Worm (Caenorhabditis elegans) whole organism, L2 larva: ENCODE measurements around the gene C10G8.3.
A peak's percentile ranks its signal among the peaks of the same experiment; 100 is the strongest.

ENCODE experiments used
- C34F6.9 ChIP-seq: fragments of 150-350 bp; optimal IDR thresholded peaks from 2 replicates; lab custom pipeline; 2014; ENCODE audit warnings: missing biosample characterization, missing genetic modification characterization
- F13H6.1 ChIP-seq: sonication (generic microtip); optimal IDR thresholded peaks from 2 replicates; lab custom pipeline; 2016; ENCODE audit warnings: missing genetic modification characterization, missing compliant biosample characterization
- R02D3.7 ChIP-seq: fragments of 150-350 bp; optimal IDR thresholded peaks from 2 replicates; lab custom pipeline; 2014; ENCODE audit warnings: missing biosample characterization, missing genetic modification characterization
- Y55F3AM.14 ChIP-seq: fragments of 200-800 bp; sonication (Bioruptor generic); optimal IDR thresholded peaks from 2 replicates; lab custom pipeline; 2018; ENCODE audit warnings: mild to moderate bottlenecking, missing genetic modification characterization, missing compliant biosample characterization
- ZK546.5 ChIP-seq: sonication (generic microtip); optimal IDR thresholded peaks from 2 replicates; lab custom pipeline; 2017; ENCODE audit warnings: missing biosample characterization, missing genetic modification characterization
- alr-1 ChIP-seq: fragments of 150-350 bp; optimal IDR thresholded peaks from 2 replicates; lab custom pipeline; 2014; ENCODE audit warnings: missing biosample characterization, missing genetic modification characterization
- aly-2 ChIP-seq: fragments of 150-350 bp; optimal IDR thresholded peaks from 2 replicates; lab custom pipeline; 2014; ENCODE audit warnings: missing biosample characterization, missing genetic modification characterization
- ama-1 ChIP-seq: fragments of 150-350 bp; optimal IDR thresholded peaks from 2 replicates; lab custom pipeline; 2018; ENCODE audit warnings: inconsistent platforms
- blmp-1 ChIP-seq: sonication (generic microtip); optimal IDR thresholded peaks from 2 replicates; lab custom pipeline; 2017; ENCODE audit warnings: missing genetic modification characterization, mild to moderate bottlenecking, missing compliant biosample characterization, antibody characterized with exemption, moderate library complexity; ENCODE audit not compliant: insufficient read depth
- ceh-16 ChIP-seq: fragments of 150-350 bp; optimal IDR thresholded peaks from 2 replicates; lab custom pipeline; 2014; ENCODE audit warnings: missing biosample characterization, missing genetic modification characterization
- ceh-82 ChIP-seq: fragments of 150-350 bp; optimal IDR thresholded peaks from 2 replicates; lab custom pipeline; 2014; ENCODE audit warnings: missing biosample characterization, missing genetic modification characterization
- crh-2 ChIP-seq: sonication (generic microtip); optimal IDR thresholded peaks from 2 replicates; lab custom pipeline; 2017; ENCODE audit warnings: missing biosample characterization, missing genetic modification characterization
- dmd-4 ChIP-seq: sonication (generic microtip); optimal IDR thresholded peaks from 2 replicates; lab custom pipeline; 2017; ENCODE audit warnings: missing biosample characterization, missing genetic modification characterization
- egl-27 ChIP-seq: sonication (generic microtip); optimal IDR thresholded peaks from 3 replicates; lab custom pipeline; 2017; ENCODE audit warnings: missing biosample characterization, missing genetic modification reagents, missing genetic modification characterization
- elt-1 ChIP-seq: fragments of 150-350 bp; optimal IDR thresholded peaks from 2 replicates; lab custom pipeline; 2014; ENCODE audit warnings: missing biosample characterization, missing genetic modification characterization
- elt-3 ChIP-seq: sonication (generic microtip); optimal IDR thresholded peaks from 2 replicates; lab custom pipeline; 2017; ENCODE audit warnings: missing biosample characterization, missing genetic modification characterization
- fos-1 ChIP-seq: fragments of 150-350 bp; optimal IDR thresholded peaks from 2 replicates; lab custom pipeline; 2014; ENCODE audit warnings: missing biosample characterization, missing genetic modification characterization
- gmeb-1 ChIP-seq: fragments of 150-350 bp; optimal IDR thresholded peaks from 2 replicates; lab custom pipeline; 2014; ENCODE audit warnings: missing biosample characterization, missing genetic modification characterization
- lin-13 ChIP-seq: fragments of 150-350 bp; optimal IDR thresholded peaks from 2 replicates; lab custom pipeline; 2014; ENCODE audit warnings: missing biosample characterization, missing genetic modification reagents, missing genetic modification characterization
- lsy-2 ChIP-seq, 2 experiments: fragments of 150-350 bp in 1 of 2; sonication (generic microtip) in 1 of 2; optimal IDR thresholded peaks; 2 replicates each; lab custom pipeline; 2014 to 2017; ENCODE audit warnings: missing biosample characterization in 2 of 2, missing genetic modification characterization in 2 of 2
- mbf-1 ChIP-seq: sonication (generic microtip); optimal IDR thresholded peaks from 2 replicates; lab custom pipeline; 2017; ENCODE audit warnings: missing biosample characterization, missing genetic modification characterization
- nhr-10 ChIP-seq: sonication (generic microtip); optimal IDR thresholded peaks from 2 replicates; lab custom pipeline; 2017; ENCODE audit warnings: missing biosample characterization, missing genetic modification characterization
- nhr-11 ChIP-seq: fragments of 150-350 bp; optimal IDR thresholded peaks from 2 replicates; lab custom pipeline; 2014; ENCODE audit warnings: missing biosample characterization, missing genetic modification characterization
- nhr-12 ChIP-seq: fragments of 150-350 bp; optimal IDR thresholded peaks from 2 replicates; lab custom pipeline; 2014; ENCODE audit warnings: missing biosample characterization, missing genetic modification characterization
- nhr-129 ChIP-seq: fragments of 150-350 bp; optimal IDR thresholded peaks from 2 replicates; lab custom pipeline; 2014; ENCODE audit warnings: missing biosample characterization, missing genetic modification characterization
- nhr-21 ChIP-seq: fragments of 150-350 bp; optimal IDR thresholded peaks from 2 replicates; lab custom pipeline; 2014; ENCODE audit warnings: missing biosample characterization, missing genetic modification characterization
- nhr-23 ChIP-seq: fragments of 150-350 bp; optimal IDR thresholded peaks from 2 replicates; lab custom pipeline; 2014; ENCODE audit warnings: missing biosample characterization, missing genetic modification reagents, missing genetic modification characterization
- nhr-237 ChIP-seq: fragments of 150-350 bp; optimal IDR thresholded peaks from 2 replicates; lab custom pipeline; 2014; ENCODE audit warnings: missing biosample characterization, missing genetic modification characterization
- nhr-25 ChIP-seq: fragments of 150-350 bp; sonication (generic microtip); optimal IDR thresholded peaks from 3 replicates; lab custom pipeline; 2014; ENCODE audit warnings: missing biosample characterization, missing genetic modification characterization
- nhr-6 ChIP-seq: fragments of 150-350 bp; optimal IDR thresholded peaks from 2 replicates; lab custom pipeline; 2014; ENCODE audit warnings: missing biosample characterization, missing genetic modification characterization
- nhr-77 ChIP-seq: fragments of 150-350 bp; optimal IDR thresholded peaks from 2 replicates; lab custom pipeline; 2014; ENCODE audit warnings: missing biosample characterization, missing genetic modification characterization
- peb-1 ChIP-seq: fragments of 150-350 bp; optimal IDR thresholded peaks from 2 replicates; lab custom pipeline; 2014; ENCODE audit warnings: missing biosample characterization, missing genetic modification characterization
- sem-4 ChIP-seq: fragments of 150-350 bp; optimal IDR thresholded peaks from 2 replicates; lab custom pipeline; 2014; ENCODE audit warnings: missing biosample characterization, missing genetic modification reagents, missing genetic modification characterization
- skn-1 ChIP-seq: sonication (generic microtip); optimal IDR thresholded peaks from 2 replicates; lab custom pipeline; 2017; ENCODE audit warnings: missing biosample characterization, missing genetic modification characterization
- sma-3 ChIP-seq: sonication (generic microtip); optimal IDR thresholded peaks from 2 replicates; lab custom pipeline; 2016; ENCODE audit warnings: missing genetic modification reagents, missing genetic modification characterization, missing compliant biosample characterization
- sma-9 ChIP-seq, 2 experiments: fragments of 150-350 bp in 1 of 2; sonication (generic microtip) in 1 of 2; optimal IDR thresholded peaks; 2 replicates each; lab custom pipeline; 2014 to 2016; ENCODE audit warnings: missing genetic modification characterization in 2 of 2, mild to moderate bottlenecking in 1 of 2, missing biosample characterization in 1 of 2, missing compliant biosample characterization in 1 of 2, missing genetic modification reagents in 1 of 2, moderate library complexity in 1 of 2
- snpc-4 ChIP-seq: fragments of 150-350 bp; optimal IDR thresholded peaks from 2 replicates; lab custom pipeline; 2014; ENCODE audit warnings: missing biosample characterization, missing genetic modification characterization
- unc-39 ChIP-seq: fragments of 150-350 bp; optimal IDR thresholded peaks from 2 replicates; lab custom pipeline; 2014; ENCODE audit warnings: missing biosample characterization, missing genetic modification characterization
- unc-62 ChIP-seq: fragments of 150-350 bp; optimal IDR thresholded peaks from 2 replicates; lab custom pipeline; 2014; ENCODE audit warnings: missing biosample characterization, missing genetic modification reagents, missing genetic modification characterization
- zag-1 ChIP-seq: fragments of 150-350 bp; optimal IDR thresholded peaks from 2 replicates; lab custom pipeline; 2014; ENCODE audit warnings: missing biosample characterization, missing genetic modification characterization
- ztf-1 ChIP-seq: fragments of 200-800 bp; sonication (Bioruptor generic); conservative IDR thresholded peaks from 2 replicates; pipeline ENCODE4 v1.3.6; 2022; ENCODE audit warnings: missing genetic modification characterization, missing compliant biosample characterization
- ztf-11 ChIP-seq: sonication (generic microtip); optimal IDR thresholded peaks from 2 replicates; lab custom pipeline; 2017; ENCODE audit warnings: missing biosample characterization, missing genetic modification characterization
- ztf-4 ChIP-seq: fragments of 150-350 bp; optimal IDR thresholded peaks from 2 replicates; lab custom pipeline; 2014; ENCODE audit warnings: missing biosample characterization, missing genetic modification characterization

C10G8.3 gene

ce11 chrV:5312453-5312852, at the start of gene C10G8.3:
C10G8.3 (plus strand) TSS chrV:5312753.
- TF ChIP-seq nhr-6 (tag; lab: Kevin White, UChicago) (no peak), unc-62 (GFP tag; lab: Kevin White, UChicago) (no peak), ZK546.5 (tag; lab: Kevin White, UChicago) (no peak), elt-1 (no peak), peb-1 (no peak), Y55F3AM.14 (no peak), ztf-4 (no peak)

ce11 chrV:5262999-5263398, 49.6 kb upstream of the C10G8.3 start, which contains the start of gene cest-30:
cest-30 (minus strand) TSS chrV:5263099.
- TF ChIP-seq nhr-21 (tag; lab: Kevin White, UChicago) (no peak), ztf-1 (GFP tag; lab: Robert Waterston, UW) (no peak), fos-1 (no peak), sma-9 (GFP tag; optimal IDR thresholded peaks at IDR 0.05; lab: Kevin White, UChicago) (no peak), sma-9 (tag; optimal IDR thresholded peaks at IDR 0.05; lab: Kevin White, UChicago) (no peak), lin-13 (no peak), alr-1 (no peak), lsy-2 (tag; optimal IDR thresholded peaks at IDR 0.05; lab: Kevin White, UChicago) (no peak), nhr-10 (tag; lab: Kevin White, UChicago) (no peak), unc-39 (tag; lab: Kevin White, UChicago) (no peak), aly-2 (tag; lab: Kevin White, UChicago) (no peak), elt-3 (no peak), nhr-23 (tag; lab: Kevin White, UChicago) (no peak)

- TF ChIP-seq unc-39 (tag; lab: Kevin White, UChicago), result no peak
- no peak for TF ChIP-seq nhr-23 (tag; lab: Kevin White, UChicago)
- no peak for TF ChIP-seq ama-1 (lab: Kevin White, UChicago)
- TF ChIP-seq ZK546.5 (tag; lab: Kevin White, UChicago), result no peak
- no peak for TF ChIP-seq blmp-1 (tag; lab: Kevin White, UChicago)
- TF ChIP-seq nhr-77 (tag; lab: Kevin White, UChicago), result no peak
- TF ChIP-seq C34F6.9 (tag; lab: Kevin White, UChicago), result no peak
- no peak for TF ChIP-seq gmeb-1 (tag; lab: Kevin White, UChicago)
- no peak for TF ChIP-seq dmd-4 (tag; lab: Kevin White, UChicago)
- TF ChIP-seq nhr-12 (tag; lab: Kevin White, UChicago), result no peak
- no peak for TF ChIP-seq Y55F3AM.14
- no peak for TF ChIP-seq fos-1
- no peak for TF ChIP-seq nhr-21 (tag; lab: Kevin White, UChicago)
- no peak for TF ChIP-seq ztf-4
- no peak for TF ChIP-seq nhr-237 (tag; lab: Kevin White, UChicago)
- TF ChIP-seq lsy-2 (tag; optimal IDR thresholded peaks at IDR 0.05; lab: Kevin White, UChicago), result no peak
- TF ChIP-seq sma-3 (GFP tag; lab: Kevin White, UChicago), result no peak
- TF ChIP-seq unc-62 (GFP tag; lab: Kevin White, UChicago), result no peak
- no peak for TF ChIP-seq crh-2 (tag; lab: Kevin White, UChicago)
Observed at ce11 chrV:5265581-5265980, 47.0 kb upstream of the C10G8.3 start, which contains the start of the genes srt-69 and B0238.12. srt-69 (minus strand) TSS chrV:5265681. B0238.12 (plus strand) TSS chrV:5265844.

ce11 chrV:5269024-5269535, 43.5 kb upstream of the C10G8.3 start, which contains the start of gene penr-1:
penr-1 (plus strand) TSS chrV:5269485.
- TF ChIP-seq ceh-82 (tag; lab: Kevin White, UChicago) (no peak), sma-3 (GFP tag; lab: Kevin White, UChicago) (peak; percentile 41), nhr-11 (tag; lab: Kevin White, UChicago) (no peak), peb-1 (no peak), R02D3.7 (tag; lab: Kevin White, UChicago) (no peak), fos-1 (peak; percentile 15), sma-9 (GFP tag; optimal IDR thresholded peaks at IDR 0.05; lab: Kevin White, UChicago) (peak; percentile 74), sma-9 (tag; optimal IDR thresholded peaks at IDR 0.05; lab: Kevin White, UChicago) (no peak), lsy-2 (tag; optimal IDR thresholded peaks at IDR 0.05; lab: Kevin White, UChicago) (peak; percentile 3 to 74), C34F6.9 (tag; lab: Kevin White, UChicago) (peak; percentile 76), zag-1 (tag; lab: Kevin White, UChicago) (no peak), nhr-237 (tag; lab: Kevin White, UChicago) (no peak), gmeb-1 (tag; lab: Kevin White, UChicago) (peak; percentile 92), unc-62 (GFP tag; lab: Kevin White, UChicago) (no peak), sem-4 (tag; lab: Kevin White, UChicago) (peak; percentile 49), nhr-6 (tag; lab: Kevin White, UChicago) (no peak), blmp-1 (tag; lab: Kevin White, UChicago) (no peak), egl-27 (tag; lab: Kevin White, UChicago) (no peak), snpc-4 (tag; lab: Kevin White, UChicago) (no peak), ama-1 (lab: Kevin White, UChicago) (no peak), skn-1 (no peak), Y55F3AM.14 (no peak), ztf-11 (tag; lab: Kevin White, UChicago) (no peak), nhr-21 (tag; lab: Kevin White, UChicago) (no peak), mbf-1 (tag; lab: Kevin White, UChicago) (no peak), elt-1 (no peak), nhr-12 (tag; lab: Kevin White, UChicago) (no peak), nhr-25 (peak; percentile 46), F13H6.1 (peak; percentile 40), ZK546.5 (tag; lab: Kevin White, UChicago) (no peak), nhr-23 (tag; lab: Kevin White, UChicago) (no peak), dmd-4 (tag; lab: Kevin White, UChicago) (no peak), ztf-4 (no peak), ceh-16 (tag; lab: Kevin White, UChicago) (no peak), nhr-129 (tag; lab: Kevin White, UChicago) (peak; percentile 57), elt-3 (no peak), lin-13 (peak; percentile 35)
